Worm (Caenorhabditis elegans): Measurements from ENCODE around the gene gex-3.
A peak's percentile ranks its signal among the peaks of the same experiment; 100 is the strongest.

gex-3 gene

DNA sequence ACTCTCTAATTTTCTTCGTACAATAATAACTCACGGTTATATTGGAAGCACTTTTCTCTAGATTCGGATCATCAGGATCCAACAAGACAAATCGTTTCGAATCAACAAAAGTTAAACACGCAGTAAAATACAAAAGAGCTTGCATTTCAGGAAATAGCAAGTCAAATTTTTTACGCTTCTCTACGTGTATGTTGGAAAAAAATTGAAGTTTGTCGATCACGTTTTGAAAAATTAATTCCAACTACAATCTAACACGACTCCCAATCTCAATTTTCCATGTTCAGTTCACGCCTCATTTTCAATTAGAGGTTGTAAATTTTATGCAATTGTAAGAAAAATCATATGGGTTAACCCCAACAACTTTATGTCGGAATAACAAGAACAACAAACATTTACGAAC lies 14.3 kb upstream of the gex-3 start, which contains the start of gene spe-45 (continued):
- no peak for TF ChIP-seq mxl-1 (tag; optimal IDR thresholded peaks at IDR 0.05)
- TF ChIP-seq egl-44 (GFP tag; IDR thresholded peaks at IDR 0.05), result no peak
- peak; percentile 64 for TF ChIP-seq athp-1 (tag; optimal IDR thresholded peaks at IDR 0.05)
- TF ChIP-seq F57C9.4 (tag; optimal IDR thresholded peaks at IDR 0.05), result no peak
- no peak for TF ChIP-seq hlh-26 (GFP tag; conservative IDR thresholded peaks at IDR 0.05)
- TF ChIP-seq akir-1 (GFP tag; optimal IDR thresholded peaks at IDR 0.05), result no peak
- no peak for TF ChIP-seq bed-1 (GFP tag; IDR thresholded peaks at IDR 0.05)
- no peak for TF ChIP-seq gei-17 (GFP tag; optimal IDR thresholded peaks at IDR 0.05)
- TF ChIP-seq snpc-1.1 (tag; optimal IDR thresholded peaks at IDR 0.05; ENCODE audit: insufficient read depth), result no peak
- TF ChIP-seq hmg-1.2 (GFP tag; IDR thresholded peaks at IDR 0.05), result no peak
- TF ChIP-seq madf-8 (GFP tag; conservative IDR thresholded peaks at IDR 0.05), result no peak
- TF ChIP-seq nfya-1 (tag; optimal IDR thresholded peaks at IDR 0.05; ENCODE audit: borderline replicate concordance, insufficient read depth), result no peak
- peak; percentile 32 for TF ChIP-seq him-1 (tag; optimal IDR thresholded peaks at IDR 0.05)
- peak; percentile 71 for TF ChIP-seq F49E8.2 (tag; optimal IDR thresholded peaks at IDR 0.05; ENCODE audit: insufficient read depth)
- no peak for TF ChIP-seq tlf-1 (GFP tag; optimal IDR thresholded peaks at IDR 0.05)
- no peak for TF ChIP-seq ztf-25 (GFP tag; IDR thresholded peaks at IDR 0.05)
- no peak for TF ChIP-seq ceh-27 (GFP tag; optimal IDR thresholded peaks at IDR 0.05)
- no peak for TF ChIP-seq nhr-27 (tag; optimal IDR thresholded peaks at IDR 0.05)
- TF ChIP-seq chd-7 (tag; optimal IDR thresholded peaks at IDR 0.05), result no peak
- peak; percentile 21 for TF ChIP-seq F52B5.7 (tag; optimal IDR thresholded peaks at IDR 0.05)
- peak; percentile 79 for TF ChIP-seq Y53G8AR.9 (GFP tag; conservative IDR thresholded peaks at IDR 0.05)
- TF ChIP-seq B0261.1 (tag; optimal IDR thresholded peaks at IDR 0.05), result no peak
- TF ChIP-seq F39B2.1 (GFP tag; IDR thresholded peaks at IDR 0.05), result 0 out of 2 replicates have a peak, but pooled peaks have one; percentile 2
- no peak for TF ChIP-seq ets-4 (GFP tag; optimal IDR thresholded peaks at IDR 0.05)
- TF ChIP-seq zim-3 (tag; optimal IDR thresholded peaks at IDR 0.05), result no peak
- peak; percentile 73 for TF ChIP-seq lin-54 (GFP tag; optimal IDR thresholded peaks at IDR 0.05)
- no peak for TF ChIP-seq attf-5 (GFP tag; optimal IDR thresholded peaks at IDR 0.05)
- peak; percentile 58; the same call in 1 of the 2 replicates for TF ChIP-seq hsf-1 (GFP tag; IDR thresholded peaks at IDR 0.05)
- TF ChIP-seq mes-4 (tag; optimal IDR thresholded peaks at IDR 0.05), result no peak
- TF ChIP-seq ccch-3 (GFP tag; optimal IDR thresholded peaks at IDR 0.05), result no peak
- no peak for TF ChIP-seq snpc-4 (GFP tag; optimal IDR thresholded peaks at IDR 0.05)
- peak in 2 of 4 experiments; percentile 15 to 47 for TF ChIP-seq snpc-4 (tag; optimal IDR thresholded peaks at IDR 0.05)
- TF ChIP-seq cebp-2 (GFP tag; IDR thresholded peaks at IDR 0.05), result peak; percentile 81; the same call in 1 of the 2 replicates
- no peak for TF ChIP-seq efl-1 (GFP tag; optimal IDR thresholded peaks at IDR 0.05)
- TF ChIP-seq fkh-3 (tag; optimal IDR thresholded peaks at IDR 0.05), result no peak
- TF ChIP-seq egl-18 (GFP tag; IDR thresholded peaks at IDR 0.05), result no peak
- TF ChIP-seq lin-26 (GFP tag; IDR thresholded peaks at IDR 0.05), result peak; percentile 78
- peak; percentile 74; the same call in 1 of the 2 replicates for TF ChIP-seq attf-6 (GFP tag; IDR thresholded peaks at IDR 0.05)
- TF ChIP-seq die-1 (tag; optimal IDR thresholded peaks at IDR 0.05), result no peak
- TF ChIP-seq lsl-1 (GFP tag; optimal IDR thresholded peaks at IDR 0.05), result peak; percentile 28
- TF ChIP-seq B0019.2 (GFP tag; conservative IDR thresholded peaks at IDR 0.05), result no peak
- TF ChIP-seq madf-3 (GFP tag; IDR thresholded peaks at IDR 0.05), result peak; percentile 41; the same call in 1 of the 2 replicates
- TF ChIP-seq zfh-2 (GFP tag; conservative IDR thresholded peaks at IDR 0.05), result no peak
- TF ChIP-seq tbp1 (GFP tag; optimal IDR thresholded peaks at IDR 0.05), result peak; percentile 47
- no peak for TF ChIP-seq egrh-3 (GFP tag; IDR thresholded peaks at IDR 0.05)
- no peak for TF ChIP-seq repo-1 (tag; optimal IDR thresholded peaks at IDR 0.05)
- no peak for TF ChIP-seq hlh-12 (tag; optimal IDR thresholded peaks at IDR 0.05)
- TF ChIP-seq Y53F4B.3 (GFP tag; IDR thresholded peaks at IDR 0.05), result no peak
- TF ChIP-seq lin-35 (GFP tag; optimal IDR thresholded peaks at IDR 0.05), result peak in 1 of 3 experiments; percentile 38

Measured in whole organism, young adult.